Worm (Caenorhabditis elegans) whole organism, L3 larva: Measurements from ENCODE around the gene erg-28.

ENCODE experiments used
- R02D3.7 ChIP-seq: fragments of 150-350 bp; optimal IDR thresholded peaks from 2 replicates; lab custom pipeline; 2014; ENCODE audit warnings: missing biosample characterization, missing genetic modification characterization
- aly-2 ChIP-seq: fragments of 150-350 bp; optimal IDR thresholded peaks from 2 replicates; lab custom pipeline; 2014; ENCODE audit warnings: missing biosample characterization, missing genetic modification characterization
- ama-1 ChIP-seq: fragments of 150-350 bp; optimal IDR thresholded peaks from 2 replicates; lab custom pipeline; 2018
- mdl-1 ChIP-seq: fragments of 150-350 bp; optimal IDR thresholded peaks from 2 replicates; lab custom pipeline; 2014; ENCODE audit warnings: missing biosample characterization, missing genetic modification characterization
- nhr-11 ChIP-seq: fragments of 150-350 bp; optimal IDR thresholded peaks from 2 replicates; lab custom pipeline; 2014; ENCODE audit warnings: missing biosample characterization, missing genetic modification characterization
- skn-1 ChIP-seq: fragments of 150-350 bp; optimal IDR thresholded peaks from 2 replicates; lab custom pipeline; 2014; ENCODE audit warnings: missing biosample characterization, missing genetic modification characterization
- tbx-2 ChIP-seq: sonication (generic microtip); optimal IDR thresholded peaks from 2 replicates; lab custom pipeline; 2016; ENCODE audit warnings: mild to moderate bottlenecking, missing genetic modification characterization, missing compliant biosample characterization

ce11 chrV:12611029-12611428 lies 3.8 kb downstream of the erg-28 start, which contains the start of gene cubn-1:
- TF ChIP-seq skn-1 (tag; lab: Kevin White, UChicago) (no peak), nhr-11 (no peak), R02D3.7 (no peak), mdl-1 (tag; lab: Kevin White, UChicago) (no peak), ama-1 (lab: Kevin White, UChicago) (no peak), aly-2 (tag; lab: Kevin White, UChicago) (no peak), tbx-2 (tag; lab: Kevin White, UChicago) (no peak)
